Worm (Caenorhabditis elegans): ENCODE data around the gene crls-1.

DNA sequence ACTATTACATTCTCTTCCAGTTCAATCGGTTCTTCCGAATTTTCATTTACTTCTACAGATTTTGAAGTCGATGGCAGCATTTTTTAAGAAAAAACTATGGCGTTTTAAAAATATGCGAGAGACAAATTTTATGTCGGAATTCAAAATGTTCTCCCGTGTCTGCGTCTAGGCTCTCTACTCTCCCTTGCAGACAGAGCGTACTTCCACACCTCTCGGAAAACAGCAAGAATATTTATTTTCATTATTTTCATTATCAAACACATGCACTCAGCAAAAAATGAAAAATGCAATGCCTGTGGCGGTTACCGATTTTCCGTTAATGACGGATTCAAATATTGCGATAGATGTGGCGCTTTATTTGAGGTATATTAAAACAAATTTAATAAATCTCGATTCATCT, 14.2 kb downstream of the crls-1 start, which contains the start of the genes ztf-18 and F23H11.2:
- TF ChIP-seq cog-1 (tag; optimal IDR thresholded peaks at IDR 0.05) = no peak
- TF ChIP-seq ztf-23 (GFP tag; IDR thresholded peaks at IDR 0.05) = no peak
